Fruit fly (Drosophila melanogaster) whole organism, embryonic: Measurements from ENCODE around the gene cu.

Experiments used
- CG11085 ChIP-seq: fragments of 200-800 bp; sonication (Bioruptor generic); IDR thresholded peaks from 2 replicates; pipeline ENCODE4 v1.3.6; 2022; ENCODE audit warnings: missing biosample characterization, missing genetic modification characterization
- HHEX ChIP-seq: fragments of 200-800 bp; sonication (Bioruptor generic); optimal IDR thresholded peaks from 3 replicates; lab custom pipeline; 2017; ENCODE audit warnings: missing biosample characterization, mild to moderate bottlenecking, missing genetic modification characterization, missing genetic modification reagents
- Sox100B ChIP-seq: fragments of 200-800 bp; sonication (Bioruptor generic); optimal IDR thresholded peaks from 3 replicates; lab custom pipeline; 2018; ENCODE audit warnings: missing biosample characterization, mild to moderate bottlenecking, missing genetic modification characterization
- Tbp ChIP-seq: fragments of >200 bp; optimal IDR thresholded peaks from 2 replicates; lab custom pipeline; 2018; ENCODE audit warnings: missing biosample characterization, missing genetic modification characterization
- br ChIP-seq: fragments of >200 bp; optimal IDR thresholded peaks from 2 replicates; lab custom pipeline; 2017

- TF ChIP-seq CG11085 (GFP tag; lab: Robert Waterston, UW) (no peak), Tbp (GFP tag; lab: Kevin White, UChicago) (no peak), br (lab: Kevin White, UChicago) (no peak), Sox100B (GFP tag; lab: Kevin White, UChicago) (no peak), HHEX (peak; percentile 17)
Measured at dm6 chr3R:11178300-11178699, 19.1 kb upstream of the cu start.
